Worm (Caenorhabditis elegans): ENCODE results near the gene psa-3.
A peak's percentile ranks its signal among the peaks of the same experiment; 100 is the strongest.

The psa-3 gene

ce11 chrX:15407631-15408030 lies at the start of gene psa-3:
TSS of gene psa-3 (plus strand) at chrX:15407931.
- TF ChIP-seq sptf-1 (tag; optimal IDR thresholded peaks at IDR 0.05) = no peak
- TF ChIP-seq ceh-43 (GFP tag; optimal IDR thresholded peaks at IDR 0.05) = no peak
- no peak for TF ChIP-seq mep-1 (tag; optimal IDR thresholded peaks at IDR 0.05)
- no peak for TF ChIP-seq ceh-83 (GFP tag; optimal IDR thresholded peaks at IDR 0.05)
- no peak for TF ChIP-seq drap-1 (GFP tag; optimal IDR thresholded peaks at IDR 0.05)
- no peak for TF ChIP-seq elt-1 (tag; optimal IDR thresholded peaks at IDR 0.05; ENCODE audit: borderline replicate concordance, insufficient read depth)
- no peak for TF ChIP-seq blmp-1 (tag; optimal IDR thresholded peaks at IDR 0.05)
- TF ChIP-seq mab-5 (tag; optimal IDR thresholded peaks at IDR 0.05) = no peak
- no peak for TF ChIP-seq unc-39 (tag; optimal IDR thresholded peaks at IDR 0.05)
- no peak for TF ChIP-seq lin-32 (GFP tag; optimal IDR thresholded peaks at IDR 0.05)
- TF ChIP-seq tbx-8 (GFP tag; optimal IDR thresholded peaks at IDR 0.05) = no peak
- no peak for TF ChIP-seq nhr-28 (tag; optimal IDR thresholded peaks at IDR 0.05)
- TF ChIP-seq zip-8 (tag; optimal IDR thresholded peaks at IDR 0.05) = no peak
- TF ChIP-seq M03D4.4 (tag; optimal IDR thresholded peaks at IDR 0.05) = no peak
- TF ChIP-seq pha-4 (tag; optimal IDR thresholded peaks at IDR 0.05) = no peak
- TF ChIP-seq cnd-1 (tag; optimal IDR thresholded peaks at IDR 0.05) = no peak
- no peak for TF ChIP-seq lin-13 (tag; optimal IDR thresholded peaks at IDR 0.05)
- no peak for TF ChIP-seq ceh-39 (tag; optimal IDR thresholded peaks at IDR 0.05)
- TF ChIP-seq nhr-2 (tag; optimal IDR thresholded peaks at IDR 0.05) = no peak
- TF ChIP-seq ham-2 (GFP tag; optimal IDR thresholded peaks at IDR 0.05) = no peak

ce11 chrX:15362152-15362922 lies 45.4 kb upstream of the psa-3 start:
- no peak for TF ChIP-seq zip-8 (tag; optimal IDR thresholded peaks at IDR 0.05)
- TF ChIP-seq bed-3 (GFP tag; optimal IDR thresholded peaks at IDR 0.05) = no peak
- no peak for TF ChIP-seq ceh-43 (GFP tag; optimal IDR thresholded peaks at IDR 0.05)
- no peak for TF ChIP-seq tbx-8 (GFP tag; optimal IDR thresholded peaks at IDR 0.05)
- TF ChIP-seq nhr-28 (tag; optimal IDR thresholded peaks at IDR 0.05) = no peak

- TF ChIP-seq M03D4.4 (tag; optimal IDR thresholded peaks at IDR 0.05) (no peak), lin-13 (tag; optimal IDR thresholded peaks at IDR 0.05) (peak; percentile 33), unc-120 (tag; optimal IDR thresholded peaks at IDR 0.05; ENCODE audit: poor library complexity, severe bottlenecking) (peak; percentile 32), ham-2 (GFP tag; optimal IDR thresholded peaks at IDR 0.05) (peak; percentile 15), nhr-76 (tag; optimal IDR thresholded peaks at IDR 0.05) (no peak), tbx-8 (GFP tag; optimal IDR thresholded peaks at IDR 0.05) (no peak), hlh-1 (tag; optimal IDR thresholded peaks at IDR 0.05) (peak; percentile 83), unc-39 (tag; optimal IDR thresholded peaks at IDR 0.05) (no peak), ztf-11 (tag; optimal IDR thresholded peaks at IDR 0.05) (no peak), zip-8 (tag; optimal IDR thresholded peaks at IDR 0.05) (no peak), cnd-1 (tag; optimal IDR thresholded peaks at IDR 0.05) (peak; percentile 43), nhr-12 (tag; optimal IDR thresholded peaks at IDR 0.05) (no peak), lsy-2 (tag; optimal IDR thresholded peaks at IDR 0.05) (no peak), sem-2 (GFP tag; optimal IDR thresholded peaks at IDR 0.05) (no peak), mls-2 (tag; optimal IDR thresholded peaks at IDR 0.05) (peak; percentile 21), nhr-2 (tag; optimal IDR thresholded peaks at IDR 0.05) (peak; percentile 90), unc-62 (GFP tag; optimal IDR thresholded peaks at IDR 0.05) (peak; percentile 1), ces-1 (GFP tag; optimal IDR thresholded peaks at IDR 0.05) (no peak), blmp-1 (tag; optimal IDR thresholded peaks at IDR 0.05) (no peak), snpc-4 (tag; optimal IDR thresholded peaks at IDR 0.05) (no peak), flh-1 (GFP tag; optimal IDR thresholded peaks at IDR 0.05) (no peak), mep-1 (tag; optimal IDR thresholded peaks at IDR 0.05) (peak; percentile 71), nhr-237 (tag; optimal IDR thresholded peaks at IDR 0.05) (peak; percentile 21), drap-1 (GFP tag; optimal IDR thresholded peaks at IDR 0.05) (peak; percentile 41), pha-4 (tag; optimal IDR thresholded peaks at IDR 0.05) (peak; percentile 48), ceh-43 (GFP tag; optimal IDR thresholded peaks at IDR 0.05) (no peak), lin-32 (GFP tag; optimal IDR thresholded peaks at IDR 0.05) (no peak), nhr-28 (tag; optimal IDR thresholded peaks at IDR 0.05) (no peak), elt-3 (tag; optimal IDR thresholded peaks at IDR 0.05) (no peak), ceh-39 (tag; optimal IDR thresholded peaks at IDR 0.05) (no peak), mab-5 (tag; optimal IDR thresholded peaks at IDR 0.05) (no peak), elt-1 (tag; optimal IDR thresholded peaks at IDR 0.05; ENCODE audit: borderline replicate concordance, insufficient read depth) (no peak), sptf-1 (tag; optimal IDR thresholded peaks at IDR 0.05) (peak; percentile 51), ceh-83 (GFP tag; optimal IDR thresholded peaks at IDR 0.05) (no peak), bed-3 (GFP tag; optimal IDR thresholded peaks at IDR 0.05) (no peak)
Observed at ce11 chrX:15365235-15365634, 42.5 kb upstream of the psa-3 start.
